Worm (Caenorhabditis elegans) whole organism, late embryonic: ENCODE data around the gene nhr-291.
A peak's percentile ranks its signal among the peaks of the same experiment; 100 is the strongest.

ENCODE experiments used
- F13H6.1 ChIP-seq: sonication (generic microtip); optimal IDR thresholded peaks from 2 replicates; lab custom pipeline; 2016; ENCODE audit warnings: missing genetic modification characterization, missing compliant biosample characterization
- K02D7.2 ChIP-seq: sonication (generic microtip); optimal IDR thresholded peaks from 2 replicates; lab custom pipeline; 2017; ENCODE audit warnings: mild to moderate bottlenecking, missing genetic modification characterization, missing compliant biosample characterization
- K09A11.1 ChIP-seq: sonication (generic microtip); optimal IDR thresholded peaks from 2 replicates; lab custom pipeline; 2017; ENCODE audit warnings: antibody characterized with exemption, mild to moderate bottlenecking, missing genetic modification characterization, missing compliant biosample characterization; ENCODE audit not compliant: insufficient read depth
- T23F11.4 ChIP-seq: fragments of 200-800 bp; sonication (Bioruptor generic); optimal IDR thresholded peaks from 2 replicates; lab custom pipeline; 2018; ENCODE audit warnings: mild to moderate bottlenecking, missing genetic modification characterization, missing compliant biosample characterization
- Y22D7AL.16 ChIP-seq: sonication (generic microtip); optimal IDR thresholded peaks from 2 replicates; lab custom pipeline; 2016; ENCODE audit warnings: missing genetic modification characterization, missing compliant biosample characterization
- ahr-1 ChIP-seq: sonication (generic microtip); optimal IDR thresholded peaks from 2 replicates; lab custom pipeline; 2016; ENCODE audit warnings: missing genetic modification characterization, missing compliant biosample characterization
- ama-1 ChIP-seq: fragments of 150-350 bp; optimal IDR thresholded peaks from 2 replicates; lab custom pipeline; 2014
- ceh-18 ChIP-seq: sonication (generic microtip); optimal IDR thresholded peaks from 2 replicates; lab custom pipeline; 2016; ENCODE audit warnings: missing genetic modification characterization, missing compliant biosample characterization
- ceh-45 ChIP-seq: fragments of 200-800 bp; sonication (Bioruptor generic); IDR thresholded peaks from 2 replicates; pipeline ENCODE4 v1.3.6; 2022; ENCODE audit warnings: missing genetic modification reagents, missing genetic modification characterization, missing compliant biosample characterization
- ceh-48 ChIP-seq: sonication (generic microtip); optimal IDR thresholded peaks from 2 replicates; lab custom pipeline; 2016; ENCODE audit warnings: missing genetic modification characterization, inconsistent platforms, missing compliant biosample characterization
- elt-2 ChIP-seq: sonication (generic microtip); optimal IDR thresholded peaks from 2 replicates; lab custom pipeline; 2016; ENCODE audit warnings: missing genetic modification reagents, missing genetic modification characterization, missing compliant biosample characterization
- elt-4 ChIP-seq: sonication (generic microtip); optimal IDR thresholded peaks from 2 replicates; lab custom pipeline; 2016; ENCODE audit warnings: missing genetic modification characterization, missing compliant biosample characterization
- eyg-1 ChIP-seq: sonication (generic microtip); optimal IDR thresholded peaks from 2 replicates; lab custom pipeline; 2016; ENCODE audit warnings: missing genotype, missing genetic modification characterization, missing compliant biosample characterization
- fkh-10 ChIP-seq: fragments of 150-350 bp; optimal IDR thresholded peaks from 2 replicates; lab custom pipeline; 2014; ENCODE audit warnings: missing biosample characterization, missing genetic modification reagents, missing genetic modification characterization
- hlh-30 ChIP-seq: sonication (generic microtip); optimal IDR thresholded peaks from 2 replicates; lab custom pipeline; 2017; ENCODE audit warnings: antibody characterized with exemption, missing genetic modification characterization, missing compliant biosample characterization; ENCODE audit not compliant: insufficient read depth
- hlh-8 ChIP-seq: sonication (generic microtip); optimal IDR thresholded peaks from 2 replicates; lab custom pipeline; 2016; ENCODE audit warnings: missing genotype, missing genetic modification characterization, missing compliant biosample characterization
- lim-6 ChIP-seq: sonication (generic microtip); optimal IDR thresholded peaks from 2 replicates; lab custom pipeline; 2016; ENCODE audit warnings: missing genetic modification characterization, missing compliant biosample characterization
- madf-2 ChIP-seq: sonication (generic microtip); optimal IDR thresholded peaks from 2 replicates; lab custom pipeline; 2017; ENCODE audit warnings: missing genetic modification characterization, missing compliant biosample characterization
- nhr-11 ChIP-seq: fragments of 150-350 bp; optimal IDR thresholded peaks from 2 replicates; lab custom pipeline; 2014; ENCODE audit warnings: missing biosample characterization, missing genetic modification characterization
- npax-4 ChIP-seq: sonication (generic microtip); optimal IDR thresholded peaks from 2 replicates; lab custom pipeline; 2016; ENCODE audit warnings: missing genetic modification characterization, missing compliant biosample characterization
- odd-2 ChIP-seq: sonication (generic microtip); optimal IDR thresholded peaks from 2 replicates; lab custom pipeline; 2017; ENCODE audit warnings: antibody characterized with exemption, mild to moderate bottlenecking, missing genetic modification characterization, missing compliant biosample characterization
- pax-1 ChIP-seq: fragments of 150-350 bp; optimal IDR thresholded peaks from 2 replicates; lab custom pipeline; 2014; ENCODE audit warnings: missing biosample characterization, missing genetic modification characterization
- pha-2 ChIP-seq: sonication (generic microtip); optimal IDR thresholded peaks from 2 replicates; lab custom pipeline; 2017; ENCODE audit warnings: mild to moderate bottlenecking, missing genetic modification characterization, missing compliant biosample characterization
- pqm-1 ChIP-seq: sonication (generic microtip); optimal IDR thresholded peaks from 2 replicates; lab custom pipeline; 2016; ENCODE audit warnings: missing genetic modification characterization, missing compliant biosample characterization
- pros-1 ChIP-seq: fragments of 150-350 bp; optimal IDR thresholded peaks from 2 replicates; lab custom pipeline; 2014; ENCODE audit warnings: missing biosample characterization, missing genetic modification reagents, missing genetic modification characterization
- rnt-1 ChIP-seq: sonication (generic microtip); optimal IDR thresholded peaks from 2 replicates; lab custom pipeline; 2016; ENCODE audit warnings: missing genetic modification characterization, missing compliant biosample characterization
- sox-2 ChIP-seq: fragments of 200-800 bp; sonication (Bioruptor generic); IDR thresholded peaks from 2 replicates; pipeline ENCODE4 v1.3.6; 2022; ENCODE audit warnings: missing genetic modification reagents, missing genetic modification characterization, missing compliant biosample characterization
- sox-4 ChIP-seq: sonication (generic microtip); optimal IDR thresholded peaks from 2 replicates; lab custom pipeline; 2017; ENCODE audit warnings: mild to moderate bottlenecking, missing genetic modification characterization, inconsistent platforms, missing compliant biosample characterization
- unc-3 ChIP-seq, 2 experiments: fragments of 200-800 bp in 1 of 2; sonication (Bioruptor generic) in 1 of 2; sonication (generic microtip) in 1 of 2; conservative IDR thresholded peaks in 1 of 2; optimal IDR thresholded peaks in 1 of 2; 2 replicates each; pipeline versions ENCODE4 v1.3.6 to Lab custom; 2016 to 2022; ENCODE audit warnings: missing compliant biosample characterization in 2 of 2, missing genetic modification characterization in 2 of 2, missing genetic modification reagents in 1 of 2
- unc-42 ChIP-seq: sonication (generic microtip); optimal IDR thresholded peaks from 2 replicates; lab custom pipeline; 2016; ENCODE audit warnings: missing genotype, missing genetic modification characterization, missing compliant biosample characterization
- zip-5 ChIP-seq: sonication (generic microtip); optimal IDR thresholded peaks from 2 replicates; lab custom pipeline; 2016; ENCODE audit warnings: missing genetic modification characterization, missing compliant biosample characterization

The nhr-291 gene

DNA sequence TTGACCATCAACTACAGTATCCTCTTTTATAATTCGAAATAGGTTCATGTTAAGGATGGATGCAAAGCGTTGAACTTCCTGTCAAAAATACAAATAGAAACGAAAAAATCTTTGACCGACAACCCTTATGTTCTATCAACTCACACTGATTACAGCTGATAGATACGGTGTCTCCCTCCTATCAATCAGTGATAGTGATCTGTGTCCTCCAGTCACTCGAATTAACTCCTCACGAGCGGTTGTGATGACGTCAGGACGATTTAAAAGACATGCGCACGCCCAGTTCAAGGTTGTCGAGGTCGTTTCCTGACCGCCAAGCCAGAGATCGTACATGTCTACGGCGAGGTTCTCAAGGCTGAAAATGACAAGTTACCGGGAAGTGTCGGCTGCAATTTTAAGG, 32.8 kb upstream of the nhr-291 start:
- TF ChIP-seq elt-2 = peak; percentile 57
- TF ChIP-seq pros-1 (tag; lab: Kevin White, UChicago) = no peak

ce11 chrV:15287856-15288255, 30.9 kb upstream of the nhr-291 start, which contains the start of gene cyp-34A1:
Gene cyp-34A1, minus strand, starts transcription at chrV:15287956.
- TF ChIP-seq ahr-1 (tag; lab: Kevin White, UChicago) (no peak), odd-2 (tag; lab: Kevin White, UChicago) (no peak), eyg-1 (tag; lab: Kevin White, UChicago) (no peak), fkh-10 (GFP tag; lab: Kevin White, UChicago) (no peak), rnt-1 (no peak), pqm-1 (tag; lab: Kevin White, UChicago) (no peak), ama-1 (lab: Kevin White, UChicago) (no peak), hlh-8 (tag; lab: Kevin White, UChicago) (no peak), T23F11.4 (GFP tag; lab: Kevin White, UChicago) (no peak), madf-2 (no peak), unc-3 (GFP tag; conservative IDR thresholded peaks at IDR 0.05; lab: Robert Waterston, UW) (no peak), unc-3 (tag; optimal IDR thresholded peaks at IDR 0.05; lab: Kevin White, UChicago) (no peak), nhr-11 (tag; lab: Kevin White, UChicago) (no peak), ceh-45 (GFP tag; lab: Robert Waterston, UW) (no peak), lim-6 (no peak)

ce11 chrV:15290995-15291394, 27.8 kb upstream of the nhr-291 start, which contains the start of gene cyp-34A2:
Gene cyp-34A2, minus strand, starts transcription at chrV:15291095.
- TF ChIP-seq madf-2 (no peak), K09A11.1 (tag; lab: Kevin White, UChicago) (no peak), hlh-30 (no peak), sox-4 (no peak), odd-2 (tag; lab: Kevin White, UChicago) (no peak), ama-1 (lab: Kevin White, UChicago) (no peak), ceh-18 (tag; lab: Kevin White, UChicago) (no peak), elt-4 (no peak)
- TF ChIP-seq, all 69 proteins: peak for 0

ce11 chrV:15293865-15294264, 24.9 kb upstream of the nhr-291 start, which contains the start of gene str-96:
Gene str-96, minus strand, starts transcription at chrV:15293965.
- TF ChIP-seq zip-5 = no peak

DNA sequence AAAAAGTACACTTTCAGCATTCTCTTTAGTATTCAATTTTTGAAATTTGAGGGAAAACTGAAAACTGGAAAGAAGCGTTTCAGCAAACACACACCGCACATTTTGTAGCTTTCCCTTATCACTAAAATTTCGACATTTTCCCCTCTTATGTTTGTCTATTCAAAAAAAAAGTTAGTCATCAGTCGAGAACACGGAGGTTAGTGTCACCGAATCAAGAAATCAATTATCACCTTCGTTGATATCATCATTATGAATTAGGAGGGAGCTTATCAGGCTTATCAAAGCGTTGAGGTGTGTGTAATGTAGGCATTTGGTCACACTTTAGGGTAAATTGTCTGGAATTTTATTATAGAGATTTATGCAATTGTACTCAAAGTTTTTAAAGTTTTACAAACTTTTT, 20.2 kb upstream of the nhr-291 start, which contains the start of gene cpr-3:
cpr-3 (minus strand) TSS at position 104 of the 400 bp plus-strand sequence.
- TF ChIP-seq unc-42 (tag; lab: Kevin White, UChicago) (no peak), elt-2 (peak; percentile 66)
- TF ChIP-seq, all 69 proteins: peak for 1

DNA sequence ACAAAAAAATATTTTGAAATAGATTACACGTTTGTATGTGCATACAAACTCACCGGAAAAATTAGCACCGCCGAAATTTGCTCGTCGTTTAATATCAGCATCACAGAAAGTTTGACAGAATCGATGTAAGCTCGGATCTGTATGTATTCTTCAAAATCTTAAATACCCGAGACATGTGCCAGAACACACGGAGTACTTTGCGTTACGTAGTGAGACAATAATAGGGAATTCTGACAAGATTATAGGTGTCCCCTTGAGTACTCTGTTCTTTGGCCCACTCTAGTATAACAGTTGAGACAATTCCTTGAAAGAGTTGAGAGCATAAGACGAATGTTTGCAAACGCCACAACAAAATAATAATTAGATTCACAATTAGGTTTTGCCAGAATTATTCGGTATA, 15.1 kb upstream of the nhr-291 start, which contains the start of gene srx-48:
srx-48 (minus strand) TSS at position 101 of the 400 bp plus-strand sequence.
- TF ChIP-seq Y22D7AL.16 (tag; lab: Kevin White, UChicago) (no peak), npax-4 (tag; lab: Kevin White, UChicago) (no peak), pha-2 (tag; lab: Kevin White, UChicago) (no peak), K02D7.2 (tag; lab: Kevin White, UChicago) (no peak), ceh-48 (no peak), zip-5 (no peak), sox-2 (no peak), nhr-11 (tag; lab: Kevin White, UChicago) (no peak), elt-4 (no peak), F13H6.1 (tag; lab: Kevin White, UChicago) (no peak)
- TF ChIP-seq, all 69 proteins: peak for 0

- TF ChIP-seq zip-5 (no peak), pax-1 (tag; lab: Kevin White, UChicago) (no peak), lim-6 (no peak)
Observed at ce11 chrV:15305502-15305901, 13.3 kb upstream of the nhr-291 start, which contains the start of gene T26H8.5. Gene T26H8.5, minus strand, starts transcription at chrV:15305602.
